Fruit fly (Drosophila melanogaster) whole organism, embryonic: ENCODE measurements around the gene Spec2.

Source experiments
- Adf1 ChIP-seq: fragments of 200-800 bp; sonication (Bioruptor generic); IDR thresholded peaks from 2 replicates; pipeline ENCODE4 v1.3.6; 2022; ENCODE audit warnings: missing biosample characterization, missing genetic modification characterization
- Atf-2 ChIP-seq: fragments of 200-800 bp; sonication (Bioruptor generic); optimal IDR thresholded peaks from 2 replicates; lab custom pipeline; 2016; ENCODE audit warnings: missing biosample characterization, missing genetic modification characterization
- CG10543 ChIP-seq: fragments of 200-800 bp; sonication (Bioruptor generic); optimal IDR thresholded peaks from 3 replicates; lab custom pipeline; 2017; ENCODE audit warnings: missing biosample characterization, mild to moderate bottlenecking, missing genetic modification characterization, moderate library complexity
- CG10565 ChIP-seq: fragments of 200-800 bp; sonication (Bioruptor generic); optimal IDR thresholded peaks from 3 replicates; lab custom pipeline; 2016; ENCODE audit warnings: missing biosample characterization, mild to moderate bottlenecking, missing genetic modification characterization
- CG12219 ChIP-seq: fragments of 200-800 bp; sonication (Bioruptor generic); optimal IDR thresholded peaks from 3 replicates; lab custom pipeline; 2018; ENCODE audit warnings: missing biosample characterization, mild to moderate bottlenecking, missing genetic modification characterization
- CG12299 ChIP-seq: fragments of 200-800 bp; sonication (Bioruptor generic); optimal IDR thresholded peaks from 2 replicates; lab custom pipeline; 2018; ENCODE audit warnings: missing biosample characterization, mild to moderate bottlenecking, missing genetic modification characterization
- CG14860 ChIP-seq: fragments of 200-800 bp; sonication (Bioruptor generic); IDR thresholded peaks from 3 replicates; pipeline ENCODE4 v1.3.6; 2022; ENCODE audit warnings: missing biosample characterization, missing genetic modification characterization; ENCODE audit not compliant: partially characterized antibody
- CG14965 ChIP-seq: fragments of 200-800 bp; sonication (Bioruptor generic); optimal IDR thresholded peaks from 2 replicates; lab custom pipeline; 2016; ENCODE audit warnings: missing biosample characterization, missing genetic modification characterization, borderline replicate concordance
- CG15011 ChIP-seq: fragments of 200-800 bp; sonication (Bioruptor generic); optimal IDR thresholded peaks from 3 replicates; lab custom pipeline; 2018; ENCODE audit warnings: missing biosample characterization, mild to moderate bottlenecking, missing genetic modification characterization
- CG17568 ChIP-seq: fragments of 200-800 bp; sonication (Bioruptor generic); optimal IDR thresholded peaks from 2 replicates; lab custom pipeline; 2018; ENCODE audit warnings: missing biosample characterization, mild to moderate bottlenecking, missing genetic modification characterization, moderate library complexity
- CG18619 ChIP-seq: fragments of 200-800 bp; sonication (Bioruptor generic); optimal IDR thresholded peaks from 3 replicates; lab custom pipeline; 2017; ENCODE audit warnings: missing biosample characterization, mild to moderate bottlenecking, missing genetic modification characterization
- CG18764 ChIP-seq: fragments of 200-800 bp; sonication (Bioruptor generic); optimal IDR thresholded peaks from 3 replicates; lab custom pipeline; 2016; ENCODE audit warnings: missing biosample characterization, missing genetic modification characterization
- CG31441 ChIP-seq: fragments of 200-800 bp; sonication (Bioruptor generic); IDR thresholded peaks from 2 replicates; pipeline ENCODE4 v1.3.6; 2022; ENCODE audit warnings: missing biosample characterization, missing genetic modification characterization
- CG34422 ChIP-seq: fragments of 200-800 bp; sonication (Bioruptor generic); IDR thresholded peaks from 3 replicates; pipeline ENCODE4 v1.3.6; 2022; ENCODE audit warnings: missing biosample characterization, missing genetic modification characterization
- CG5180 ChIP-seq: fragments of 200-800 bp; sonication (Bioruptor generic); optimal IDR thresholded peaks from 3 replicates; lab custom pipeline; 2017; ENCODE audit warnings: missing biosample characterization, missing genetic modification characterization, mild to moderate bottlenecking, moderate library complexity, missing genetic modification reagents
- CG8089 ChIP-seq: fragments of 200-800 bp; sonication (Bioruptor generic); optimal IDR thresholded peaks from 3 replicates; lab custom pipeline; 2016; ENCODE audit warnings: missing biosample characterization, missing genetic modification characterization
- CG8359 ChIP-seq: fragments of 200-800 bp; sonication (Bioruptor generic); optimal IDR thresholded peaks from 2 replicates; lab custom pipeline; 2017; ENCODE audit warnings: missing biosample characterization, mild to moderate bottlenecking, missing genetic modification characterization, borderline replicate concordance
- D19B ChIP-seq: fragments of 200-800 bp; sonication (Bioruptor generic); optimal IDR thresholded peaks from 2 replicates; lab custom pipeline; 2017; ENCODE audit warnings: missing biosample characterization, mild to moderate bottlenecking, missing genetic modification characterization
- Doc3 ChIP-seq: fragments of 200-800 bp; sonication (Bioruptor generic); IDR thresholded peaks from 3 replicates; pipeline ENCODE4 v1.3.6; 2022; ENCODE audit warnings: missing biosample characterization, missing genetic modification characterization; ENCODE audit not compliant: partially characterized antibody
- Elba2 ChIP-seq: fragments of 200-800 bp; sonication (Bioruptor generic); optimal IDR thresholded peaks from 3 replicates; lab custom pipeline; 2016; ENCODE audit warnings: missing biosample characterization, missing genetic modification characterization
- Fer2 ChIP-seq: fragments of 200-800 bp; sonication (Bioruptor generic); optimal IDR thresholded peaks from 2 replicates; lab custom pipeline; 2018; ENCODE audit warnings: missing biosample characterization, mild to moderate bottlenecking, missing genetic modification characterization, moderate library complexity
- HLH3B ChIP-seq: fragments of 200-800 bp; sonication (Bioruptor generic); IDR thresholded peaks from 2 replicates; pipeline ENCODE4 v1.3.6; 2022; ENCODE audit warnings: missing biosample characterization, missing genetic modification characterization
- Hr51 ChIP-seq, 2 experiments: fragments of 200-800 bp; sonication (Bioruptor generic); optimal IDR thresholded peaks; 2 replicates in 1 of 2; 3 replicates in 1 of 2; lab custom pipeline; 2016 to 2018; ENCODE audit warnings: missing biosample characterization in 2 of 2, missing genetic modification characterization in 2 of 2, mild to moderate bottlenecking in 1 of 2, moderate library complexity in 1 of 2
- MBD-R2 ChIP-seq: fragments of 200-800 bp; sonication (Bioruptor generic); IDR thresholded peaks from 2 replicates; pipeline ENCODE4 v1.3.6; 2022; ENCODE audit warnings: missing biosample characterization, missing genetic modification characterization
- Mad ChIP-seq: fragments of 200-800 bp; sonication (Bioruptor generic); optimal IDR thresholded peaks from 2 replicates; lab custom pipeline; 2016; ENCODE audit warnings: missing biosample characterization, missing genetic modification characterization
- Max ChIP-seq: fragments of 200-800 bp; sonication (Bioruptor generic); optimal IDR thresholded peaks from 2 replicates; lab custom pipeline; 2016; ENCODE audit warnings: missing biosample characterization, mild to moderate bottlenecking, missing genetic modification characterization
- Mrtf ChIP-seq: fragments of 200-800 bp; sonication (Bioruptor generic); IDR thresholded peaks from 3 replicates; pipeline ENCODE4 v1.3.6; 2022; ENCODE audit warnings: missing biosample characterization, missing genetic modification characterization
- NC2β ChIP-seq: fragments of 200-800 bp; sonication (Bioruptor generic); optimal IDR thresholded peaks from 2 replicates; lab custom pipeline; 2016; ENCODE audit warnings: missing biosample characterization, missing genetic modification characterization
- Oaz ChIP-seq: fragments of 200-800 bp; sonication (Bioruptor generic); IDR thresholded peaks from 2 replicates; pipeline ENCODE4 v1.3.6; 2022; ENCODE audit warnings: missing biosample characterization, missing genetic modification characterization
- Poxn ChIP-seq: fragments of 200-800 bp; sonication (Bioruptor generic); IDR thresholded peaks from 2 replicates; pipeline ENCODE4 v1.3.6; 2022; ENCODE audit warnings: missing biosample characterization, missing genetic modification characterization
- Ptx1 ChIP-seq: fragments of 200-800 bp; sonication (Bioruptor generic); IDR thresholded peaks from 2 replicates; pipeline ENCODE4 v1.3.6; 2022; ENCODE audit warnings: missing biosample characterization, missing genetic modification characterization
- Sox102F ChIP-seq: fragments of 200-800 bp; sonication (Bioruptor generic); optimal IDR thresholded peaks from 2 replicates; lab custom pipeline; 2018; ENCODE audit warnings: missing biosample characterization, mild to moderate bottlenecking, missing genetic modification characterization, moderate library complexity
- bowl ChIP-seq: fragments of 200-800 bp; sonication (Bioruptor generic); IDR thresholded peaks from 2 replicates; pipeline ENCODE4 v1.3.6; 2022; ENCODE audit warnings: missing biosample characterization, missing genetic modification characterization
- croc ChIP-seq: fragments of 200-800 bp; sonication (Bioruptor generic); conservative IDR thresholded peaks from 3 replicates; pipeline ENCODE4 v1.3.6; 2022; ENCODE audit warnings: missing biosample characterization, missing genetic modification characterization
- da ChIP-seq: fragments of 200-800 bp; sonication (Bioruptor generic); optimal IDR thresholded peaks from 2 replicates; lab custom pipeline; 2016; ENCODE audit warnings: missing biosample characterization, missing genetic modification characterization
- eyg ChIP-seq: fragments of 200-800 bp; sonication (Bioruptor generic); optimal IDR thresholded peaks from 3 replicates; lab custom pipeline; 2016; ENCODE audit warnings: missing biosample characterization, missing genetic modification characterization
- fd64A ChIP-seq: fragments of 200-800 bp; sonication (Bioruptor generic); optimal IDR thresholded peaks from 3 replicates; lab custom pipeline; 2018; ENCODE audit warnings: missing biosample characterization, mild to moderate bottlenecking, missing genetic modification characterization
- gem ChIP-seq: fragments of 200-800 bp; sonication (Bioruptor generic); optimal IDR thresholded peaks from 2 replicates; lab custom pipeline; 2019; ENCODE audit warnings: missing biosample characterization, mild to moderate bottlenecking, missing genetic modification characterization, moderate library complexity
- inv ChIP-seq: fragments of 200-800 bp; sonication (Bioruptor generic); IDR thresholded peaks from 2 replicates; pipeline ENCODE4 v1.3.6; 2022; ENCODE audit warnings: missing biosample characterization, missing genetic modification characterization; ENCODE audit not compliant: partially characterized antibody
- jumu ChIP-seq: fragments of 200-800 bp; sonication (Bioruptor generic); optimal IDR thresholded peaks from 3 replicates; lab custom pipeline; 2016; ENCODE audit warnings: missing biosample characterization, missing genetic modification characterization
- mam ChIP-seq: fragments of 200-800 bp; sonication (Bioruptor generic); optimal IDR thresholded peaks from 3 replicates; lab custom pipeline; 2016; ENCODE audit warnings: missing biosample characterization, missing genetic modification characterization
- nau ChIP-seq: fragments of 200-800 bp; sonication (Bioruptor generic); optimal IDR thresholded peaks from 3 replicates; lab custom pipeline; 2017; ENCODE audit warnings: missing biosample characterization, mild to moderate bottlenecking, missing genetic modification characterization, missing genetic modification reagents
- pb ChIP-seq: fragments of 200-800 bp; sonication (Bioruptor generic); optimal IDR thresholded peaks from 3 replicates; lab custom pipeline; 2016; ENCODE audit warnings: missing biosample characterization, missing genetic modification characterization
- sna ChIP-seq: fragments of 200-800 bp; sonication (Bioruptor generic); IDR thresholded peaks from 2 replicates; pipeline ENCODE4 v1.3.6; 2022; ENCODE audit warnings: missing biosample characterization, missing genetic modification characterization; ENCODE audit not compliant: partially characterized antibody
- sr ChIP-seq: fragments of 200-800 bp; sonication (Bioruptor generic); IDR thresholded peaks from 3 replicates; pipeline ENCODE4 v1.3.6; 2022; ENCODE audit warnings: missing biosample characterization, missing genetic modification characterization
- ssp ChIP-seq: fragments of 200-800 bp; sonication (Bioruptor generic); IDR thresholded peaks from 2 replicates; pipeline ENCODE4 v1.3.6; 2022; ENCODE audit warnings: missing biosample characterization, missing genetic modification characterization
- stc ChIP-seq: fragments of 200-800 bp; sonication (Bioruptor generic); IDR thresholded peaks from 2 replicates; pipeline ENCODE4 v1.3.6; 2022; ENCODE audit warnings: missing biosample characterization, missing genetic modification characterization
- tup ChIP-seq: fragments of 200-800 bp; sonication (Bioruptor generic); optimal IDR thresholded peaks from 2 replicates; lab custom pipeline; 2016; ENCODE audit warnings: missing biosample characterization, mild to moderate bottlenecking, missing genetic modification characterization, moderate library complexity
- vnd ChIP-seq: fragments of 200-800 bp; sonication (Bioruptor generic); IDR thresholded peaks from 3 replicates; pipeline ENCODE4 v1.3.6; 2022; ENCODE audit warnings: missing biosample characterization, missing genetic modification characterization; ENCODE audit not compliant: partially characterized antibody
- zfh2 ChIP-seq: fragments of 200-800 bp; sonication (Bioruptor generic); optimal IDR thresholded peaks from 2 replicates; lab custom pipeline; 2016; ENCODE audit warnings: missing biosample characterization, missing genetic modification characterization

Gene Spec2

DNA sequence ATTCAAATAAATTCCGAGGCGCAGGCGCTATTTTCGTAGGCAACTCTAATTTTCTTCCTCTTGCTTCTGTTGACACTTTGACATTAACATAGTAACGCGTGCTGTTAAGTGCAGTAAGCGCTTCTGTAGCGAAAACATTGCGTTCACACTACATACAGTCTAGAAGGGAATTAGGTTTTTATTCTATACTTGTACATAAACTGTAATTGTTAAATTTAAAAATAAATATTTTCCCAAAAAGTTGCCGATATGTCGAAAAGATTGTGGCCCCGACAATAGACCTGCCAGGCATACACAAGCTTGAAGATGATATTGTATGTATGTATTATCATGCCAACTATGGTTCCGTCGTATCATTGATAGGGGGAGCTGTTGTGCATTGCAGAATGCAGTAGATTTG is 17.4 kb downstream of the Spec2 start, which contains the start of gene asl (continued):
- TF ChIP-seq Elba2 (GFP tag; lab: Kevin White, UChicago) (peak; percentile 96), Fer2 (tag; lab: Kevin White, UChicago) (peak; percentile 43), bowl (GFP tag; lab: Robert Waterston, UW) (no peak), CG14860 (GFP tag; lab: Robert Waterston, UW) (no peak), CG18764 (peak; percentile 63), gem (tag; lab: Kevin White, UChicago) (peak; percentile 79), tup (GFP tag; lab: Kevin White, UChicago) (peak; percentile 9), HLH3B (no peak), Max (GFP tag; lab: Kevin White, UChicago) (peak; percentile 57), CG12219 (peak; percentile 19), Mrtf (GFP tag; lab: Robert Waterston, UW) (0 out of 3 replicates have a peak, but pooled peaks have one; percentile 29), croc (GFP tag; lab: Robert Waterston, UW) (peak; percentile 18; the same call in 1 of the 3 replicates), da (no peak), inv (GFP tag; lab: Robert Waterston, UW) (no peak), eyg (GFP tag; lab: Kevin White, UChicago) (peak; percentile 32), CG17568 (GFP tag; lab: Kevin White, UChicago) (no peak), ssp (GFP tag; lab: Robert Waterston, UW) (peak; percentile 96), vnd (GFP tag; lab: Robert Waterston, UW) (no peak), sr (GFP tag; lab: Robert Waterston, UW) (no peak), CG18619 (GFP tag; lab: Kevin White, UChicago) (peak; percentile 56), Poxn (no peak), Adf1 (GFP tag; lab: Robert Waterston, UW) (no peak; the same call in 1 of the 2 replicates), sna (GFP tag; lab: Robert Waterston, UW) (no peak), mam (GFP tag; lab: Kevin White, UChicago) (peak; percentile 44), MBD-R2 (GFP tag; lab: Robert Waterston, UW) (peak; percentile 86), CG5180 (GFP tag; lab: Kevin White, UChicago) (no peak), jumu (GFP tag; lab: Kevin White, UChicago) (peak; percentile 30), D19B (GFP tag; lab: Kevin White, UChicago) (no peak), Hr51 (GFP tag; optimal IDR thresholded peaks at IDR 0.05; lab: Kevin White, UChicago) (no peak), Doc3 (GFP tag; lab: Robert Waterston, UW) (no peak), Ptx1 (peak; percentile 65), NC2β (GFP tag; lab: Kevin White, UChicago) (peak; percentile 55), CG8359 (GFP tag; lab: Kevin White, UChicago) (peak; percentile 26), fd64A (no peak), nau (no peak), CG10543 (GFP tag; lab: Kevin White, UChicago) (peak; percentile 59), CG31441 (no peak; the same call in 1 of the 2 replicates), Oaz (GFP tag; lab: Robert Waterston, UW) (peak; percentile 49), Mad (GFP tag; lab: Kevin White, UChicago) (peak; percentile 58), CG12299 (tag; lab: Kevin White, UChicago) (peak; percentile 50), stc (GFP tag; lab: Robert Waterston, UW) (peak; percentile 50; the same call in 1 of the 2 replicates), CG8089 (GFP tag; lab: Kevin White, UChicago) (peak; percentile 42), CG34422 (GFP tag; lab: Robert Waterston, UW) (peak; percentile 64; the same call in 1 of the 3 replicates), CG10565 (no peak), zfh2 (GFP tag; lab: Kevin White, UChicago) (peak; percentile 51), pb (GFP tag; lab: Kevin White, UChicago) (peak; percentile 14), CG15011 (GFP tag; lab: Kevin White, UChicago) (no peak), CG14965 (no peak), Sox102F (no peak), Atf-2 (GFP tag; lab: Kevin White, UChicago) (peak; percentile 32)
